Worm (Caenorhabditis elegans) whole organism, L4/young adult: Measurements from ENCODE around the gene F44E7.4.

Experiments used
- W03F9.2 ChIP-seq: fragments of 150-350 bp; optimal IDR thresholded peaks from 2 replicates; lab custom pipeline; 2014; ENCODE audit warnings: missing biosample characterization, missing genetic modification characterization
- dao-5 ChIP-seq: sonication (generic microtip); optimal IDR thresholded peaks from 2 replicates; lab custom pipeline; 2016; ENCODE audit warnings: missing genotype, missing genetic modification characterization, moderate library complexity, missing compliant biosample characterization
- him-1 ChIP-seq: sonication (generic microtip); optimal IDR thresholded peaks from 2 replicates; lab custom pipeline; 2016; ENCODE audit warnings: missing genotype, missing genetic modification reagents, missing genetic modification characterization, missing compliant biosample characterization

ce11 chrV:5769500-5769899 lies 7.3 kb downstream of the F44E7.4 start:
- no peak for TF ChIP-seq him-1 (tag; lab: Kevin White, UChicago)
- no peak for TF ChIP-seq dao-5 (tag; lab: Kevin White, UChicago)
- no peak for TF ChIP-seq W03F9.2 (tag; lab: Kevin White, UChicago)
